Fruit fly (Drosophila melanogaster): ENCODE measurements around the gene ValRS-m.

ValRS-m gene

dm6 chr3L:8953962-8954647 is 10.5 kb downstream of the ValRS-m start, which contains the start of the genes CG43783 and orb2 (continued):
- TF ChIP-seq HLHmδ (GFP tag; optimal IDR thresholded peaks at IDR 0.05) (no peak), cato (GFP tag; optimal IDR thresholded peaks at IDR 0.05; ENCODE audit: borderline replicate concordance) (no peak), dmrt99B (tag; optimal IDR thresholded peaks at IDR 0.05) (no peak), slp2 (GFP tag; optimal IDR thresholded peaks at IDR 0.05) (no peak), Rx (GFP tag; IDR thresholded peaks at IDR 0.05) (no peak), Xbp1 (GFP tag; optimal IDR thresholded peaks at IDR 0.05) (no peak), CG34422 (GFP tag; IDR thresholded peaks at IDR 0.05) (no peak), gro (GFP tag; optimal IDR thresholded peaks at IDR 0.05) (peak; percentile 4), pros (GFP tag; optimal IDR thresholded peaks at IDR 0.05) (no peak), tio (GFP tag; optimal IDR thresholded peaks at IDR 0.05) (no peak), shn (GFP tag; optimal IDR thresholded peaks at IDR 0.05) (no peak), mld (GFP tag; IDR thresholded peaks at IDR 0.05; ENCODE audit: partially characterized antibody) (no peak), CG2120 (GFP tag; optimal IDR thresholded peaks at IDR 0.05) (no peak), gcm2 (GFP tag; optimal IDR thresholded peaks at IDR 0.05) (no peak), Sry-β (GFP tag; optimal IDR thresholded peaks at IDR 0.05) (peak; percentile 21), CG42726 (GFP tag; IDR thresholded peaks at IDR 0.05; ENCODE audit: partially characterized antibody) (no peak), pita (GFP tag; optimal IDR thresholded peaks at IDR 0.05) (no peak), Atf6 (GFP tag; IDR thresholded peaks at IDR 0.05) (no peak), ken (GFP tag; IDR thresholded peaks at IDR 0.05) (no peak), ATbp (GFP tag; optimal IDR thresholded peaks at IDR 0.05) (no peak), CG14014 (GFP tag; IDR thresholded peaks at IDR 0.05) (no peak), Neu2 (GFP tag; optimal IDR thresholded peaks at IDR 0.05; ENCODE audit: borderline replicate concordance) (no peak), CG3281 (GFP tag; optimal IDR thresholded peaks at IDR 0.05) (no peak), CG17359 (tag; optimal IDR thresholded peaks at IDR 0.05) (no peak), nerfin-2 (GFP tag; IDR thresholded peaks at IDR 0.05; ENCODE audit: partially characterized antibody) (peak; percentile 46; the same call in 1 of the 2 replicates), esg (GFP tag; conservative IDR thresholded peaks at IDR 0.05) (no peak), slou (GFP tag; optimal IDR thresholded peaks at IDR 0.05) (no peak), CG34224 (GFP tag; IDR thresholded peaks at IDR 0.05; ENCODE audit: partially characterized antibody) (peak; percentile 77), stwl (tag; optimal IDR thresholded peaks at IDR 0.05) (peak; percentile 55), HLH4C (GFP tag; IDR thresholded peaks at IDR 0.05; ENCODE audit: partially characterized antibody) (peak; percentile 77), hb (GFP tag; IDR thresholded peaks at IDR 0.05; ENCODE audit: partially characterized antibody) (peak; percentile 71; the same call in 2 of the 3 replicates), CG7963 (GFP tag; IDR thresholded peaks at IDR 0.05; ENCODE audit: partially characterized antibody) (0 out of 3 replicates have a peak, but pooled peaks have one; percentile 56), ham (GFP tag; IDR thresholded peaks at IDR 0.05) (no peak)

- TF ChIP-seq CG8359 (GFP tag; optimal IDR thresholded peaks at IDR 0.05; ENCODE audit: borderline replicate concordance) = peak; percentile 34
- peak; percentile 83 for TF ChIP-seq CG17361 (GFP tag; IDR thresholded peaks at IDR 0.05)
- TF ChIP-seq ssp (GFP tag; IDR thresholded peaks at IDR 0.05) = no peak
- TF ChIP-seq CG33557 (GFP tag; optimal IDR thresholded peaks at IDR 0.05) = peak; percentile 16
- no peak for TF ChIP-seq TFAM (GFP tag; optimal IDR thresholded peaks at IDR 0.05)
- no peak for TF ChIP-seq kni (GFP tag; optimal IDR thresholded peaks at IDR 0.05)
- 0 out of 2 replicates have a peak, but pooled peaks have one; percentile 48 for TF ChIP-seq nerfin-2 (GFP tag; IDR thresholded peaks at IDR 0.05; ENCODE audit: partially characterized antibody)
- TF ChIP-seq H15 (GFP tag; IDR thresholded peaks at IDR 0.05) = no peak
- peak; percentile 32 for TF ChIP-seq CG15696 (tag; optimal IDR thresholded peaks at IDR 0.05)
- TF ChIP-seq Side (GFP tag; optimal IDR thresholded peaks at IDR 0.05) = peak; percentile 16
- TF ChIP-seq E2f1 (GFP tag; IDR thresholded peaks at IDR 0.05) = no peak
- no peak for TF ChIP-seq Atf-2 (GFP tag; optimal IDR thresholded peaks at IDR 0.05)
- peak; percentile 99 for TF ChIP-seq Deaf1 (tag; optimal IDR thresholded peaks at IDR 0.05)
- TF ChIP-seq pan (optimal IDR thresholded peaks at IDR 0.05) = no peak
- TF ChIP-seq pan (GFP tag; optimal IDR thresholded peaks at IDR 0.05 in 1 of 2, IDR thresholded peaks at IDR 0.05 in 1 of 2) = peak in 1 of 2 experiments; percentile 16
- peak; percentile 65 for TF ChIP-seq CG2875 (GFP tag; optimal IDR thresholded peaks at IDR 0.05)
- TF ChIP-seq wor (GFP tag; IDR thresholded peaks at IDR 0.05) = no peak
Observed at dm6 chr3L:8953199-8953956, 11.2 kb downstream of the ValRS-m start.

All from whole organism, embryonic.